Fruit fly (Drosophila melanogaster): ENCODE measurements around the gene CG18304.

The CG18304 gene

dm6 chr2L:6939698-6940097 is 2.9 kb downstream of the CG18304 start (continued):
- no peak for TF ChIP-seq luna (GFP tag; optimal IDR thresholded peaks at IDR 0.05)
- no peak for TF ChIP-seq CG4617 (GFP tag; optimal IDR thresholded peaks at IDR 0.05; ENCODE audit: borderline replicate concordance)
- no peak for TF ChIP-seq CG11560 (tag; IDR thresholded peaks at IDR 0.05)
- TF ChIP-seq CG3838 (GFP tag; optimal IDR thresholded peaks at IDR 0.05) = no peak
- no peak for TF ChIP-seq sob (GFP tag; IDR thresholded peaks at IDR 0.05)
- no peak for TF ChIP-seq CG12236 (GFP tag; optimal IDR thresholded peaks at IDR 0.05)
- no peak for TF ChIP-seq CG17829 (tag; optimal IDR thresholded peaks at IDR 0.05)
- TF ChIP-seq org-1 (GFP tag; optimal IDR thresholded peaks at IDR 0.05) = no peak
- no peak for TF ChIP-seq zfh2 (GFP tag; optimal IDR thresholded peaks at IDR 0.05)
- no peak for TF ChIP-seq Doc2 (GFP tag; IDR thresholded peaks at IDR 0.05)
- no peak for TF ChIP-seq kah (GFP tag; optimal IDR thresholded peaks at IDR 0.05)
- no peak for TF ChIP-seq CG10462 (GFP tag; optimal IDR thresholded peaks at IDR 0.05)
- no peak for TF ChIP-seq Myb (GFP tag; optimal IDR thresholded peaks at IDR 0.05)
- no peak for TF ChIP-seq dysf (GFP tag; IDR thresholded peaks at IDR 0.05)
- TF ChIP-seq eve (GFP tag; optimal IDR thresholded peaks at IDR 0.05) = no peak
- TF ChIP-seq chm (GFP tag; IDR thresholded peaks at IDR 0.05) = 0 out of 2 replicates have a peak, but pooled peaks have one; percentile 44
- 0 out of 3 replicates have a peak, but pooled peaks have one; percentile 56 for TF ChIP-seq CG2199 (GFP tag; IDR thresholded peaks at IDR 0.05)
- TF ChIP-seq CG13296 (GFP tag; optimal IDR thresholded peaks at IDR 0.05) = no peak
- TF ChIP-seq CG2120 (GFP tag; optimal IDR thresholded peaks at IDR 0.05) = no peak
- TF ChIP-seq CG5245 (GFP tag; optimal IDR thresholded peaks at IDR 0.05) = no peak
- no peak for TF ChIP-seq CG14667 (GFP tag; IDR thresholded peaks at IDR 0.05)
- peak; percentile 50 for TF ChIP-seq Sry-β (GFP tag; optimal IDR thresholded peaks at IDR 0.05)
- TF ChIP-seq CG4707 (GFP tag; optimal IDR thresholded peaks at IDR 0.05) = no peak
- no peak for TF ChIP-seq Fer3 (tag; optimal IDR thresholded peaks at IDR 0.05)
- TF ChIP-seq CG1792 (GFP tag; optimal IDR thresholded peaks at IDR 0.05) = no peak
- no peak for TF ChIP-seq Xbp1 (GFP tag; optimal IDR thresholded peaks at IDR 0.05)
- no peak for TF ChIP-seq lab (GFP tag; optimal IDR thresholded peaks at IDR 0.05)
- no peak for TF ChIP-seq repo (GFP tag; optimal IDR thresholded peaks at IDR 0.05)
- no peak for TF ChIP-seq CG30431 (GFP tag; optimal IDR thresholded peaks at IDR 0.05)
- no peak for TF ChIP-seq shn (GFP tag; optimal IDR thresholded peaks at IDR 0.05)
- TF ChIP-seq zen2 (GFP tag; IDR thresholded peaks at IDR 0.05; ENCODE audit: partially characterized antibody) = no peak
- TF ChIP-seq CG8388 (GFP tag; optimal IDR thresholded peaks at IDR 0.05) = no peak
- no peak for TF ChIP-seq CG31365 (tag; optimal IDR thresholded peaks at IDR 0.05)
- no peak for TF ChIP-seq gcm (GFP tag; optimal IDR thresholded peaks at IDR 0.05)
- TF ChIP-seq CG18011 (GFP tag; optimal IDR thresholded peaks at IDR 0.05) = no peak
- peak; percentile 33 for TF ChIP-seq CG8290 (GFP tag; optimal IDR thresholded peaks at IDR 0.05)
- TF ChIP-seq CG8290 (tag; optimal IDR thresholded peaks at IDR 0.05) = peak in 1 of 2 experiments; percentile 35
- TF ChIP-seq so (GFP tag; IDR thresholded peaks at IDR 0.05) = no peak
- no peak for TF ChIP-seq pum (GFP tag; optimal IDR thresholded peaks at IDR 0.05)
- TF ChIP-seq insv (GFP tag; optimal IDR thresholded peaks at IDR 0.05) = no peak
- TF ChIP-seq Bteb2 (GFP tag; optimal IDR thresholded peaks at IDR 0.05) = no peak
- TF ChIP-seq CHES-1-like (GFP tag; optimal IDR thresholded peaks at IDR 0.05) = no peak
- no peak for TF ChIP-seq HLH54F (GFP tag; optimal IDR thresholded peaks at IDR 0.05)
- no peak for TF ChIP-seq Ptx1 (GFP tag; IDR thresholded peaks at IDR 0.05)
- no peak for TF ChIP-seq CG30403 (GFP tag; optimal IDR thresholded peaks at IDR 0.05)
- TF ChIP-seq Side (GFP tag; optimal IDR thresholded peaks at IDR 0.05) = no peak
- TF ChIP-seq unc-4 (GFP tag; IDR thresholded peaks at IDR 0.05; ENCODE audit: partially characterized antibody) = no peak
- peak; percentile 46; the same call in 1 of the 3 replicates for TF ChIP-seq Opbp (GFP tag; IDR thresholded peaks at IDR 0.05; ENCODE audit: partially characterized antibody)
- TF ChIP-seq kay (GFP tag; optimal IDR thresholded peaks at IDR 0.05) = no peak
- TF ChIP-seq Adf1 (GFP tag; IDR thresholded peaks at IDR 0.05) = no peak
- TF ChIP-seq CG10321 (GFP tag; IDR thresholded peaks at IDR 0.05) = peak; percentile 88
- no peak for TF ChIP-seq CG15514 (GFP tag; optimal IDR thresholded peaks at IDR 0.05)
- TF ChIP-seq Dll (GFP tag; IDR thresholded peaks at IDR 0.05; ENCODE audit: partially characterized antibody) = no peak
